Worm (Caenorhabditis elegans) whole organism, L4/young adult: ENCODE results near the gene thoc-5.

Source experiments
- dao-5 ChIP-seq: sonication (generic microtip); optimal IDR thresholded peaks from 2 replicates; lab custom pipeline; 2016; ENCODE audit warnings: missing genotype, missing genetic modification characterization, moderate library complexity, missing compliant biosample characterization
- him-1 ChIP-seq: sonication (generic microtip); optimal IDR thresholded peaks from 2 replicates; lab custom pipeline; 2016; ENCODE audit warnings: missing genotype, missing genetic modification reagents, missing genetic modification characterization, missing compliant biosample characterization

DNA sequence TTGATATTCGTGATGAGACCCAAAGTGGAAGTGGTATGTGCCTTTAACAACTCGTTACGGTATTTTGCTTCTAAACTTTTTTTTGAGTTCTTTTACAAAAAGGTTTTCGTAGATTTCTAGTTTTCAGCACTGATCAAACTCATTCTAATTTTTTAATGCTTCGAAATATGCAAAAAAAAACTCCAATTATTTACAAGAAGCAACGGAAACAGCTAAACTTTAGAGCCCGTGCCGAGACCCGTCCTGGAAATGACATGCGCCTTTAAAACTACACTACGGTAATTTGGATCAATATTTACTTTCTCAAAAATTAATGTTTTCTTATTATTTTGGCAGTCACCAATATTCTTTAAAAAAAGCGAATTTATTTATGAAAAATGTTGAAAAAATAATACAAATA is 31.4 kb upstream of the thoc-5 start:
- TF ChIP-seq him-1 (tag; lab: Kevin White, UChicago) (no peak), dao-5 (tag; lab: Kevin White, UChicago) (no peak)
